Worm (Caenorhabditis elegans) whole organism, L2 larva: ENCODE data around the gene popl-1.

Source experiments
- ama-1 ChIP-seq: fragments of 150-350 bp; optimal IDR thresholded peaks from 2 replicates; lab custom pipeline; 2018; ENCODE audit warnings: inconsistent platforms
- unc-62 ChIP-seq: fragments of 150-350 bp; optimal IDR thresholded peaks from 2 replicates; lab custom pipeline; 2014; ENCODE audit warnings: missing biosample characterization, missing genetic modification reagents, missing genetic modification characterization

ce11 chrIII:6479439-6479838 is 48.7 kb upstream of the popl-1 start:
- TF ChIP-seq unc-62 (no peak), ama-1 (lab: Kevin White, UChicago) (no peak)
